Worm (Caenorhabditis elegans) whole organism, L1 larva: ENCODE results near the gene sre-30.

Experiments
- ama-1 ChIP-seq: fragments of 150-350 bp; optimal IDR thresholded peaks from 2 replicates; lab custom pipeline; 2014
- ceh-63 ChIP-seq: fragments of 200-800 bp; sonication (Bioruptor generic); optimal IDR thresholded peaks from 2 replicates; lab custom pipeline; 2018; ENCODE audit warnings: mild to moderate bottlenecking, missing genetic modification characterization, missing compliant biosample characterization
- ceh-82 ChIP-seq, 3 experiments: fragments of 150-350 bp in 1 of 3; sonication (generic microtip) in 2 of 3; optimal IDR thresholded peaks; 2 replicates each; lab custom pipeline; 2014 to 2017; ENCODE audit warnings: missing biosample characterization in 3 of 3, missing genetic modification characterization in 3 of 3
- lin-13 ChIP-seq: fragments of 150-350 bp; optimal IDR thresholded peaks from 2 replicates; lab custom pipeline; 2014; ENCODE audit warnings: missing biosample characterization, missing genetic modification reagents, missing genetic modification characterization
- mep-1 ChIP-seq: fragments of 150-350 bp; optimal IDR thresholded peaks from 2 replicates; lab custom pipeline; 2014; ENCODE audit warnings: missing biosample characterization, missing genetic modification characterization
- nhr-76 ChIP-seq: sonication (generic microtip); optimal IDR thresholded peaks from 2 replicates; lab custom pipeline; 2017; ENCODE audit warnings: missing biosample characterization, missing genetic modification characterization
- pax-3 ChIP-seq: fragments of 200-800 bp; sonication (Bioruptor generic); optimal IDR thresholded peaks from 2 replicates; lab custom pipeline; 2018; ENCODE audit warnings: mild to moderate bottlenecking, missing genetic modification characterization, moderate library complexity, missing compliant biosample characterization
- snpc-4 ChIP-seq: fragments of 150-350 bp; optimal IDR thresholded peaks from 2 replicates; lab custom pipeline; 2014; ENCODE audit warnings: missing biosample characterization, missing genetic modification characterization
- sox-4 ChIP-seq: sonication (generic microtip); optimal IDR thresholded peaks from 2 replicates; lab custom pipeline; 2016; ENCODE audit warnings: missing genetic modification characterization, missing compliant biosample characterization
- sptf-1 ChIP-seq: fragments of 150-350 bp; optimal IDR thresholded peaks from 2 replicates; lab custom pipeline; 2014; ENCODE audit warnings: missing biosample characterization, missing genetic modification characterization
- unc-62 ChIP-seq: fragments of 150-350 bp; optimal IDR thresholded peaks from 2 replicates; lab custom pipeline; 2014; ENCODE audit warnings: missing biosample characterization, missing genetic modification reagents, missing genetic modification characterization
- ztf-4 ChIP-seq: fragments of 150-350 bp; optimal IDR thresholded peaks from 2 replicates; lab custom pipeline; 2014; ENCODE audit warnings: missing biosample characterization, missing genetic modification characterization

ce11 chrII:12438441-12438840 is 32.1 kb upstream of the sre-30 start, which contains the start of gene Y57A10C.9:
- no peak for TF ChIP-seq ama-1 (lab: Kevin White, UChicago)
- no peak for TF ChIP-seq mep-1 (tag; lab: Kevin White, UChicago)
- no peak for TF ChIP-seq unc-62 (GFP tag; lab: Kevin White, UChicago)
- TF ChIP-seq snpc-4 (tag; lab: Kevin White, UChicago) = no peak
- no peak for TF ChIP-seq sptf-1 (tag; lab: Kevin White, UChicago)
- no peak for TF ChIP-seq ztf-4
- no peak for TF ChIP-seq lin-13 (GFP tag; lab: Kevin White, UChicago)
- TF ChIP-seq pax-3 (tag; lab: Kevin White, UChicago) = no peak
- no peak for TF ChIP-seq sox-4
- no peak for TF ChIP-seq ceh-63
- TF ChIP-seq nhr-76 (tag; lab: Kevin White, UChicago) = no peak
- TF ChIP-seq ceh-82 (tag; optimal IDR thresholded peaks at IDR 0.05; lab: Kevin White, UChicago) = no peak
